Worm (Caenorhabditis elegans) whole organism, L1 larva: ENCODE results near the gene fbxb-97.

Experiments used
- elt-3 ChIP-seq, 6 experiments: fragments of 150-350 bp in 1 of 6; sonication (generic microtip); optimal IDR thresholded peaks; 2 replicates each; lab custom pipeline; 2017 to 2018; ENCODE audit warnings: missing biosample characterization in 6 of 6, missing genetic modification characterization in 6 of 6, inconsistent platforms in 1 of 6
- fkh-10 ChIP-seq: sonication (generic microtip); optimal IDR thresholded peaks from 2 replicates; lab custom pipeline; 2017; ENCODE audit warnings: missing biosample characterization, missing genetic modification reagents, missing genetic modification characterization
- fos-1 ChIP-seq: fragments of 150-350 bp; optimal IDR thresholded peaks from 2 replicates; lab custom pipeline; 2014; ENCODE audit warnings: missing biosample characterization, missing genetic modification characterization
- lin-39 ChIP-seq: fragments of 150-350 bp; optimal IDR thresholded peaks from 2 replicates; lab custom pipeline; 2014; ENCODE audit warnings: missing biosample characterization, missing genetic modification reagents, missing genetic modification characterization
- mdl-1 ChIP-seq, 2 experiments: fragments of 150-350 bp; optimal IDR thresholded peaks; 2 replicates each; lab custom pipeline; 2014 to 2017; ENCODE audit warnings: missing biosample characterization in 2 of 2, missing genetic modification characterization in 2 of 2, inconsistent platforms in 1 of 2
- mep-1 ChIP-seq: fragments of 150-350 bp; optimal IDR thresholded peaks from 2 replicates; lab custom pipeline; 2014; ENCODE audit warnings: missing biosample characterization, missing genetic modification characterization
- nhr-11 ChIP-seq: fragments of 150-350 bp; optimal IDR thresholded peaks from 2 replicates; lab custom pipeline; 2014; ENCODE audit warnings: missing biosample characterization, missing genetic modification characterization
- nhr-12 ChIP-seq: sonication (generic microtip); optimal IDR thresholded peaks from 2 replicates; lab custom pipeline; 2017; ENCODE audit warnings: missing biosample characterization, missing genetic modification characterization
- nhr-76 ChIP-seq: sonication (generic microtip); optimal IDR thresholded peaks from 2 replicates; lab custom pipeline; 2017; ENCODE audit warnings: missing biosample characterization, missing genetic modification characterization
- nhr-84 ChIP-seq: sonication (generic microtip); optimal IDR thresholded peaks from 2 replicates; lab custom pipeline; 2017; ENCODE audit warnings: missing biosample characterization, missing genetic modification characterization
- unc-30 ChIP-seq: sonication (generic microtip); optimal IDR thresholded peaks from 2 replicates; lab custom pipeline; 2017; ENCODE audit warnings: missing biosample characterization, missing genetic modification characterization
- unc-62 ChIP-seq: fragments of 150-350 bp; optimal IDR thresholded peaks from 2 replicates; lab custom pipeline; 2014; ENCODE audit warnings: missing biosample characterization, missing genetic modification reagents, missing genetic modification characterization

- no peak for TF ChIP-seq fos-1 (tag; lab: Kevin White, UChicago)
- TF ChIP-seq fkh-10 (GFP tag; lab: Kevin White, UChicago), result no peak
- no peak for TF ChIP-seq elt-3 (tag; optimal IDR thresholded peaks at IDR 0.05; lab: Kevin White, UChicago)
- no peak for TF ChIP-seq unc-62
- no peak for TF ChIP-seq nhr-84
- no peak for TF ChIP-seq nhr-76
- no peak for TF ChIP-seq lin-39 (tag; lab: Kevin White, UChicago)
- TF ChIP-seq unc-30 (tag; lab: Kevin White, UChicago), result no peak
- no peak for TF ChIP-seq nhr-11 (tag; lab: Kevin White, UChicago)
- no peak for TF ChIP-seq nhr-12 (tag; lab: Kevin White, UChicago)
- TF ChIP-seq mep-1 (tag; lab: Kevin White, UChicago), result no peak
- no peak for TF ChIP-seq mdl-1 (tag; optimal IDR thresholded peaks at IDR 0.05; lab: Kevin White, UChicago)
These were observed 17.9 kb upstream of the fbxb-97 start, which contains the start of gene math-15 for ce11 chrII:1865683-1866431.
